Worm (Caenorhabditis elegans) whole organism, late embryonic: ENCODE data around the gene rho-1.
"Not testable (repeated sequence)": the region's sequence is repeated elsewhere in the genome, so short reads cannot be mapped to it uniquely, and the experiment has no call there.

Source experiments
- F13H6.1 ChIP-seq: sonication (generic microtip); optimal IDR thresholded peaks from 2 replicates; lab custom pipeline; 2016; ENCODE audit warnings: missing genetic modification characterization, missing compliant biosample characterization
- T23F11.4 ChIP-seq: fragments of 200-800 bp; sonication (Bioruptor generic); optimal IDR thresholded peaks from 2 replicates; lab custom pipeline; 2018; ENCODE audit warnings: mild to moderate bottlenecking, missing genetic modification characterization, missing compliant biosample characterization
- ama-1 ChIP-seq: fragments of 150-350 bp; optimal IDR thresholded peaks from 2 replicates; lab custom pipeline; 2014
- ceh-14 ChIP-seq: sonication (generic microtip); optimal IDR thresholded peaks from 2 replicates; lab custom pipeline; 2016; ENCODE audit warnings: missing genotype, missing genetic modification characterization, missing compliant biosample characterization
- ceh-19 ChIP-seq: fragments of 200-800 bp; sonication (Bioruptor generic); optimal IDR thresholded peaks from 2 replicates; lab custom pipeline; 2018; ENCODE audit warnings: mild to moderate bottlenecking, missing genetic modification characterization, missing compliant biosample characterization
- ceh-2 ChIP-seq: sonication (generic microtip); optimal IDR thresholded peaks from 2 replicates; lab custom pipeline; 2016; ENCODE audit warnings: missing genotype, missing genetic modification characterization, missing compliant biosample characterization
- ceh-22 ChIP-seq: sonication (generic microtip); optimal IDR thresholded peaks from 2 replicates; lab custom pipeline; 2017; ENCODE audit warnings: missing biosample characterization, missing genetic modification characterization
- ceh-24 ChIP-seq: sonication (generic microtip); optimal IDR thresholded peaks from 2 replicates; lab custom pipeline; 2016; ENCODE audit warnings: mild to moderate bottlenecking, missing genetic modification characterization, missing compliant biosample characterization
- ceh-30 ChIP-seq: fragments of 150-350 bp; optimal IDR thresholded peaks from 2 replicates; lab custom pipeline; 2014; ENCODE audit warnings: missing biosample characterization, missing genetic modification characterization
- ceh-31 ChIP-seq: sonication (generic microtip); optimal IDR thresholded peaks from 2 replicates; lab custom pipeline; 2016; ENCODE audit warnings: missing genetic modification characterization, missing compliant biosample characterization
- ceh-48 ChIP-seq: sonication (generic microtip); optimal IDR thresholded peaks from 2 replicates; lab custom pipeline; 2016; ENCODE audit warnings: missing genetic modification characterization, inconsistent platforms, missing compliant biosample characterization
- ceh-6 ChIP-seq: fragments of 200-800 bp; sonication (Bioruptor generic); optimal IDR thresholded peaks from 2 replicates; lab custom pipeline; 2018; ENCODE audit warnings: mild to moderate bottlenecking, missing genetic modification characterization, missing compliant biosample characterization
- dmd-4 ChIP-seq: sonication (generic microtip); optimal IDR thresholded peaks from 2 replicates; lab custom pipeline; 2016; ENCODE audit warnings: borderline replicate concordance, missing genetic modification characterization, missing compliant biosample characterization
- dve-1 ChIP-seq: sonication (generic microtip); optimal IDR thresholded peaks from 2 replicates; lab custom pipeline; 2017; ENCODE audit warnings: antibody characterized with exemption, mild to moderate bottlenecking, missing genetic modification characterization, missing compliant biosample characterization
- elt-2 ChIP-seq: sonication (generic microtip); optimal IDR thresholded peaks from 2 replicates; lab custom pipeline; 2016; ENCODE audit warnings: missing genetic modification reagents, missing genetic modification characterization, missing compliant biosample characterization
- ets-4 ChIP-seq: sonication (generic microtip); optimal IDR thresholded peaks from 2 replicates; lab custom pipeline; 2016; ENCODE audit warnings: missing genetic modification characterization, missing compliant biosample characterization
- fkh-6 ChIP-seq: sonication (generic microtip); optimal IDR thresholded peaks from 2 replicates; lab custom pipeline; 2016; ENCODE audit warnings: missing genetic modification characterization, missing compliant biosample characterization
- hlh-13 ChIP-seq: fragments of 200-800 bp; sonication (Bioruptor generic); optimal IDR thresholded peaks from 2 replicates; lab custom pipeline; 2018; ENCODE audit warnings: mild to moderate bottlenecking, missing genetic modification characterization, missing compliant biosample characterization
- nfya-1 ChIP-seq: sonication (generic microtip); optimal IDR thresholded peaks from 2 replicates; lab custom pipeline; 2017; ENCODE audit warnings: missing genetic modification characterization, mild to moderate bottlenecking, missing compliant biosample characterization, antibody characterized with exemption, moderate library complexity
- nhr-232 ChIP-seq: sonication (generic microtip); optimal IDR thresholded peaks from 2 replicates; lab custom pipeline; 2016; ENCODE audit warnings: missing genetic modification characterization, missing compliant biosample characterization
- odd-2 ChIP-seq: sonication (generic microtip); optimal IDR thresholded peaks from 2 replicates; lab custom pipeline; 2017; ENCODE audit warnings: antibody characterized with exemption, mild to moderate bottlenecking, missing genetic modification characterization, missing compliant biosample characterization
- pha-4 ChIP-seq: fragments of 150-350 bp; optimal IDR thresholded peaks from 2 replicates; lab custom pipeline; 2018; ENCODE audit warnings: missing biosample characterization, missing genetic modification reagents, missing genetic modification characterization
- pqm-1 ChIP-seq: sonication (generic microtip); optimal IDR thresholded peaks from 2 replicates; lab custom pipeline; 2016; ENCODE audit warnings: missing genetic modification characterization, missing compliant biosample characterization
- pros-1 ChIP-seq: fragments of 150-350 bp; optimal IDR thresholded peaks from 2 replicates; lab custom pipeline; 2014; ENCODE audit warnings: missing biosample characterization, missing genetic modification reagents, missing genetic modification characterization
- sox-2 ChIP-seq: fragments of 200-800 bp; sonication (Bioruptor generic); IDR thresholded peaks from 2 replicates; pipeline ENCODE4 v1.3.6; 2022; ENCODE audit warnings: missing genetic modification reagents, missing genetic modification characterization, missing compliant biosample characterization
- syd-9 ChIP-seq: sonication (generic microtip); optimal IDR thresholded peaks from 2 replicates; lab custom pipeline; 2016; ENCODE audit warnings: mild to moderate bottlenecking, missing genetic modification characterization, moderate library complexity, missing compliant biosample characterization
- tbx-7 ChIP-seq: sonication (generic microtip); optimal IDR thresholded peaks from 2 replicates; lab custom pipeline; 2016; ENCODE audit warnings: missing genotype, missing genetic modification characterization, missing compliant biosample characterization
- ttx-3 ChIP-seq: sonication (generic microtip); optimal IDR thresholded peaks from 2 replicates; lab custom pipeline; 2016; ENCODE audit warnings: missing genetic modification reagents, missing genetic modification characterization, missing compliant biosample characterization
- unc-42 ChIP-seq: sonication (generic microtip); optimal IDR thresholded peaks from 2 replicates; lab custom pipeline; 2016; ENCODE audit warnings: missing genotype, missing genetic modification characterization, missing compliant biosample characterization
- unc-55 ChIP-seq: sonication (generic microtip); optimal IDR thresholded peaks from 2 replicates; lab custom pipeline; 2017; ENCODE audit warnings: missing biosample characterization, missing genetic modification reagents, missing genetic modification characterization

rho-1 gene

DNA sequence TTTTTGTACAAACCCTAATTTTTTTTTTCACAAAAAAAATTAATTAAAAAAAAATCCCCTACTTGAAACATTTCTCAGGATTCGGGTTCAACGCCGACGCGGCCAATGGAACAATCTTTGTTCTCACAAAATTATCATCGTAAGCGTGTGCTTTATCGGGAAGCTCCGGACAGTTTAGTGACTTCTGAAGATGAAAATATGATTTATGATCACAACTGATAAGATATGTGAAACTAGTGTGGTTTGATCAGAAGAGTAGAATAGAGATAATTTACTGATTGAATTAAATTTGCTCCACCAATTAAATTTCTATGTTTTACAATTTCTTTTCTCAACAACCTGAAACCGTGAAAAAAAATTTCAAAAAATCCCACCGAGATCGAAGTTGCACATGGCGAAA, 36.2 kb upstream of the rho-1 start:
- TF ChIP-seq ceh-19 (GFP tag; lab: Kevin White, UChicago) (no peak), dve-1 (tag; lab: Kevin White, UChicago) (no peak), ama-1 (lab: Kevin White, UChicago) (no peak), ceh-24 (tag; lab: Kevin White, UChicago) (no peak), elt-2 (tag; lab: Kevin White, UChicago) (peak; percentile 16)

DNA sequence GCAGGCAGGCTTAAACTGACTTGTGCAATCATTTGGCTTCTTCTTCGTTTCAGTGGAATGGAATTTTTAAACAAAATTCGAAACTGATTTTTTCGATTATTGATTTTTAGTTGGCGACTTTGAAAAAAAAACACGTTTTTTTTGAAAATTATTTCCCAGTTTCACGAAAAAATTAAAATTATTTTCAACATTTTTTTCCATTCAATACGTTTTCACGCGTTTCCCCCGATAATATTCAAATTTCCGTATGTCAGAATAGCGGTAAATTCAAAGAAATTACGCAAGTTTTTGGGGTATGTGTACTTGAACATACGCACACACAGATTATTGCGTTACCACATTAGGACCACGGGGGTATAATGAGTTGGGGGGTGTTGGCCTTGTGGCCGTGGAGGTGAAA, 18.3 kb upstream of the rho-1 start, which contains the start of gene Y51H4A.935:
Gene Y51H4A.935, minus strand, starts transcription at position 101 of the 400 bp plus-strand sequence.
- TF ChIP-seq ceh-6; ets-4 (tag; lab: Kevin White, UChicago); tbx-7 (tag; lab: Kevin White, UChicago): not testable (repeated sequence)

DNA sequence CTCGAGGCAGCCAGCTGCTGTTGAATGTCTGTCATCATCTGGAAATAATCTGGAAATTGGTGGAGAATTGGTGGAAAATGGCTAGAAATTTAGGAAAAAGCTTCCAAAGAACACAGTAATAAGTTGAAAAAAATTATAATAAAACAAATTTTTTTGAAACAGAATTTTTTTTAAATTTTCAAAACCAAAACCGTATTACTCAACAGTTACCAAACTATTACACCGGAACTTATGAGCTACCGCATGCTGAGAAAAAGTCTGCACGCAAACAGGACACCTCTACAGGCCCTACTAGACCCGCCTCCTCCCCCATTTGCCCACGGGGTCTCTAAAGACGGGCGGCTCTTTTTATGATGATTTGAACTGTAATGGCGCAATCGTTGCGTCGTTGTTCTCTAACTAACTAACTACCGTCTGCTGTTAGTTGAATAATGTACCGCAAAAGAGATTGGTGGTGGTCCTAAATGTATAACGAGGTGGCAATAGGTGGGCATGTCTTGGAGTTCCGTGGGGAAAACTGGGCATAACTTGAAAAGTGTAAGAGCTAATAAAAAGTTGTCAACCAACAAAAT, 16.9 kb upstream of the rho-1 start, which contains the start of gene zip-7:
Gene zip-7, minus strand, starts transcription at position 51 of the 572 bp plus-strand sequence.
- TF ChIP-seq ceh-6 (no peak), odd-2 (peak; percentile 5)

DNA sequence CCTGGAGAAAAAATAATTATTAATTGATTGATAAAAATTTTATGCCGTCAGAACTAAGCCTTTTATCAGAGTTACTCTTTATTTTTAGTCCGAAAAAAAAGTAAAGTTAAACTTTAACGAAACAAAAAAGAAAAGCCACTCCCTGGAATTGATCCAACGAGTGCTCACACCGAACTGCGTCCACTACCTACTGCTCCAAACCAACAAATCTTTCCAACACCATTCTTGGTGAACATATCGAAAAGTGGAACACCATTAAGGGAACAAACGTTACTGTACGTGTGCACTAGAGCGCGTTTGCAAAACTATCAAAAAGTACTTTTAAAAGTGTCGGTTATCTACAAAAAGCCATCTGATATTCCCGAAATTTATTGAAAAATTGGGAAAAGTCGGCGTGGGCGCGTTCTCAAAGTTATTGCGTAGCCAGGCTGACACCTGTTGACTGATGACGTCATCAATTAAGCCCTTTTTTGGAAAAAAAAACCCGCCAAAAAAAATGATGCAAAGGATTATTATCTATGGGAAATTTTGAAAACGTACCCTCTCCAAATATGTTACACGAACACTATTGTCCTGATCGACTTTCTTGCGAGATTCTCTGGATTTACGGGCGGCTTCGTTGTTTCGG, 14.9 kb upstream of the rho-1 start:
- TF ChIP-seq sox-2 = no peak
- TF ChIP-seq pha-4 (tag; lab: Kevin White, UChicago) = no peak
- no peak for TF ChIP-seq T23F11.4 (GFP tag; lab: Kevin White, UChicago)
- TF ChIP-seq ceh-22 (tag; lab: Kevin White, UChicago) = no peak
- no peak for TF ChIP-seq pqm-1 (tag; lab: Kevin White, UChicago)
- no peak for TF ChIP-seq ama-1 (lab: Kevin White, UChicago)
- no peak for TF ChIP-seq ceh-24 (tag; lab: Kevin White, UChicago)
- no peak for TF ChIP-seq hlh-13 (GFP tag; lab: Kevin White, UChicago)
- TF ChIP-seq F13H6.1 (tag; lab: Kevin White, UChicago) = no peak
- no peak for TF ChIP-seq ceh-14 (tag; lab: Kevin White, UChicago)
- no peak for TF ChIP-seq syd-9 (tag; lab: Kevin White, UChicago)
- no peak for TF ChIP-seq odd-2
- TF ChIP-seq ttx-3 = no peak
- TF ChIP-seq dmd-4 (tag; lab: Kevin White, UChicago) = no peak
- TF ChIP-seq ceh-2 (tag; lab: Kevin White, UChicago) = no peak
- TF ChIP-seq ceh-48 (tag; lab: Kevin White, UChicago) = no peak
- TF ChIP-seq dve-1 (tag; lab: Kevin White, UChicago) = no peak

DNA sequence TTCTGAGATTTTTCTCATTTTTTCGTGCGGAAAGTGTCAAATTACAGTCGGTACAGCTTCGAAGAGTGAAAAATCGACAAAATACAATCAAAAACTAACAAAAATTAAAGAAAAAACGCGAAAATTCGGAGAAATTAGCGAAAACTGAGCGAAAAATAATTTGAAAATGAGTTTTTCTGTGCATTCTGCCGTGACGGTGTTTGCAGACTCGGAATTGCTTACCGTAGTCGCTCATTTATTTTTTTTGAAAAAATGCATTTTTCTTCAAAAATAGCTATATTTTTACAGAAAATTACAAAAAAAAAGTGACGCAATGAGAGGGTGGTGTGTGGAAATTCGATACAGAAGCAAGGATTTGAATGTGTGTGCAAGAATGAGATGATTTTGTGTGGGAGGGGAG, 14.2 kb upstream of the rho-1 start:
- TF ChIP-seq F13H6.1 (tag; lab: Kevin White, UChicago) (no peak), nhr-232 (no peak), ceh-30 (tag; lab: Kevin White, UChicago) (no peak)

DNA sequence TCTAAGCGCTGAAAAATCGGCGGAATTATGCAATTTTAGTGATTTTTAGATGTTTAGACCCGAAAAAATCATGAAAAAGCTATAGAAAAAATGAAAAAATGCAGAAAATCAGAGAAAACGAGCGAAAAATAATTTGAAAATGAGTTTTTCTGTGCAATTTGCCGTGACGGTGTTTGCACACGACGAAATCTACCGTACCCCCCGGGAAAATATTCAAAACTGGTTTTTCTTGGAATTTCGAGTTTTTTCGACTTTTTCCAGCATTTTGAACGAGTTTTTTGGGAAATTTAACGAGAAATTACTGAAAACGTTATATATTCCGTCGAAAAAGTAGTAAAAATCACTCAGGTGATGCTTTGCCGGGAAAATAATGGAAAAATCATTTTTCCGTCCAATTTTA, 13.6 kb upstream of the rho-1 start:
- no peak for TF ChIP-seq pros-1 (tag; lab: Kevin White, UChicago)
- TF ChIP-seq fkh-6 (tag; lab: Kevin White, UChicago) = no peak

DNA sequence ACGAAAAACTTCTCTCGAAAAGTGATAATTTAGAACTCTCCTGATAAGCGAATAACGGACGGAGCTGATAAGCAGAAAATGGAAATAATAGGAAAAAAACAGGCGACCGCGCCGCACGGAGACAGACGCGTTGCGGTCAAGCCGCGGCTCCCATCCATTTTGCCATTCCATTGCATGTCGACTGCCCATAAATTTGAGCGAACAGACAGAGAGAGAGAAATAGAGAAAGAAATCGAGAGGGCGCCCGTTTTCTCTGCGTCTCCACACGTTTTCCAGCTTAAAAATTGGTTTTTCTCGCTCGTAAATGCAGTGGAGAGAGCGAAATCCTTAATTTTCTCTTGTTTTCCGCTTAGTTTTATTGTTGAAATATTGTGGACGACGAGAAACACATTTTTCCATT, 13.0 kb upstream of the rho-1 start:
- no peak for TF ChIP-seq T23F11.4 (GFP tag; lab: Kevin White, UChicago)
- peak; percentile 41 for TF ChIP-seq unc-42 (tag; lab: Kevin White, UChicago)
- TF ChIP-seq unc-55 (GFP tag; lab: Kevin White, UChicago) = peak; percentile 53
- TF ChIP-seq pqm-1 (tag; lab: Kevin White, UChicago) = no peak
- peak; percentile 25 for TF ChIP-seq ceh-31 (tag; lab: Kevin White, UChicago)
- peak; percentile 36 for TF ChIP-seq nfya-1 (tag; lab: Kevin White, UChicago)
- peak; percentile 76 for TF ChIP-seq elt-2 (tag; lab: Kevin White, UChicago)
- peak; percentile 56 for TF ChIP-seq dve-1 (tag; lab: Kevin White, UChicago)
